Worm (Caenorhabditis elegans) whole organism, midembryonic: ENCODE results near the gene kin-26.

ENCODE experiments used
- klf-2 ChIP-seq: fragments of 200-800 bp; sonication (Bioruptor generic); conservative IDR thresholded peaks from 2 replicates; pipeline ENCODE4 v1.3.6; 2022; ENCODE audit warnings: missing genetic modification reagents, missing genetic modification characterization, missing compliant biosample characterization
- med-1 ChIP-seq: sonication (generic microtip); optimal IDR thresholded peaks from 2 replicates; lab custom pipeline; 2017; ENCODE audit warnings: missing genetic modification characterization, mild to moderate bottlenecking, missing compliant biosample characterization, antibody characterized with exemption, missing genetic modification reagents; ENCODE audit not compliant: insufficient read depth
- ztf-23 ChIP-seq: fragments of 200-800 bp; sonication (Bioruptor generic); IDR thresholded peaks from 2 replicates; pipeline ENCODE4 v1.3.6; 2022; ENCODE audit warnings: missing genetic modification reagents, missing genetic modification characterization, missing compliant biosample characterization

DNA sequence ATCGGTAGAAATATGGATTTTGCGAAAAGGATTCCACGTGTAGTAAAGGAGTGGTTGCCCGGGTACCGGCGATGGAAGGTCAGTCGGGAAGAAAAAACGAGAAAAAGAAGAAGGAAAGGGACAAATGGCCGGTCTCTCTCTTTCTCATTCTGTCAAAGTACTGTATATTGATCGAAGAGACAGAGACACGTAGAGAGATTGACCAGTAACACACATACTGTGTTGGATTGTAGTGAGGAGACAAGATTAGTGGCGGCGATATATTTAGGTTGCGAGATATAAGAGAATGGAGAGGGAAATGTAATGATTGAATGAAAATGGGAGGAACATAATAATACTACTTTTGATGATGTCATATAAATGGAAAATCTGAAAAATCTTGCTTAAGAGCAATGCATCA lies 41.7 kb downstream of the kin-26 start:
- no peak for TF ChIP-seq ztf-23
- no peak for TF ChIP-seq med-1 (GFP tag; lab: Kevin White, UChicago)
- no peak for TF ChIP-seq klf-2 (GFP tag; lab: Robert Waterston, UW)
